Fruit fly (Drosophila melanogaster) whole organism, embryonic: ENCODE data around the gene Syx8.

Experiments
- B-H2 ChIP-seq: fragments of 200-800 bp; sonication (Bioruptor generic); optimal IDR thresholded peaks from 2 replicates; lab custom pipeline; 2018; ENCODE audit warnings: missing biosample characterization, mild to moderate bottlenecking, missing genetic modification characterization
- CG1024 ChIP-seq: fragments of 200-800 bp; sonication (Bioruptor generic); IDR thresholded peaks from 2 replicates; pipeline ENCODE4 v1.3.6; 2022; ENCODE audit warnings: missing biosample characterization, missing genetic modification characterization
- CG10543 ChIP-seq: fragments of 200-800 bp; sonication (Bioruptor generic); optimal IDR thresholded peaks from 3 replicates; lab custom pipeline; 2017; ENCODE audit warnings: missing biosample characterization, mild to moderate bottlenecking, missing genetic modification characterization, moderate library complexity
- CG10979 ChIP-seq: fragments of 200-800 bp; sonication (Bioruptor generic); optimal IDR thresholded peaks from 2 replicates; lab custom pipeline; 2018; ENCODE audit warnings: missing biosample characterization, mild to moderate bottlenecking, missing genetic modification characterization, moderate library complexity
- CG12104 ChIP-seq: fragments of 200-800 bp; sonication (Bioruptor generic); optimal IDR thresholded peaks from 3 replicates; lab custom pipeline; 2016; ENCODE audit warnings: missing biosample characterization, missing genetic modification characterization
- CG12155 ChIP-seq: fragments of 200-800 bp; sonication (Bioruptor generic); optimal IDR thresholded peaks from 3 replicates; lab custom pipeline; 2016; ENCODE audit warnings: missing biosample characterization, missing genetic modification characterization
- CG12942 ChIP-seq: fragments of 200-800 bp; sonication (Bioruptor generic); optimal IDR thresholded peaks from 3 replicates; lab custom pipeline; 2016; ENCODE audit warnings: missing biosample characterization, missing genetic modification characterization
- CG14050 ChIP-seq: fragments of 200-800 bp; sonication (Bioruptor generic); IDR thresholded peaks from 3 replicates; pipeline ENCODE4 v1.3.6; 2022; ENCODE audit warnings: missing biosample characterization, missing genetic modification characterization
- CG17186 ChIP-seq: fragments of 200-800 bp; sonication (Bioruptor generic); optimal IDR thresholded peaks from 3 replicates; lab custom pipeline; 2017; ENCODE audit warnings: missing biosample characterization, missing genetic modification reagents, missing genetic modification characterization
- CG17829 ChIP-seq: fragments of 200-800 bp; optimal IDR thresholded peaks from 2 replicates; lab custom pipeline; 2019; ENCODE audit warnings: missing biosample characterization, mild to moderate bottlenecking, missing genetic modification characterization, moderate library complexity
- CG18619 ChIP-seq: fragments of 200-800 bp; sonication (Bioruptor generic); optimal IDR thresholded peaks from 3 replicates; lab custom pipeline; 2017; ENCODE audit warnings: missing biosample characterization, mild to moderate bottlenecking, missing genetic modification characterization
- CG2678 ChIP-seq: fragments of 200-800 bp; sonication (Bioruptor generic); optimal IDR thresholded peaks from 3 replicates; lab custom pipeline; 2019; ENCODE audit warnings: missing biosample characterization, mild to moderate bottlenecking, missing genetic modification characterization, moderate library complexity
- CG31388 ChIP-seq: fragments of 200-800 bp; sonication (Bioruptor generic); optimal IDR thresholded peaks from 2 replicates; lab custom pipeline; 2016; ENCODE audit warnings: missing biosample characterization, missing genetic modification characterization
- CG32772 ChIP-seq: fragments of 200-800 bp; sonication (Bioruptor generic); IDR thresholded peaks from 2 replicates; pipeline ENCODE4 v1.3.6; 2022; ENCODE audit warnings: missing biosample characterization, missing genetic modification characterization
- CG33213 ChIP-seq: fragments of 200-800 bp; sonication (Bioruptor generic); optimal IDR thresholded peaks from 3 replicates; lab custom pipeline; 2016; ENCODE audit warnings: missing biosample characterization, missing genetic modification characterization
- CG6854 ChIP-seq: fragments of 200-800 bp; sonication (Bioruptor generic); optimal IDR thresholded peaks from 3 replicates; lab custom pipeline; 2017; ENCODE audit warnings: missing biosample characterization, mild to moderate bottlenecking, missing genetic modification characterization
- CG7372 ChIP-seq: fragments of 200-800 bp; sonication (Bioruptor generic); IDR thresholded peaks from 2 replicates; pipeline ENCODE4 v1.3.6; 2022; ENCODE audit warnings: missing biosample characterization, missing genetic modification characterization
- CG7745 ChIP-seq: fragments of 200-800 bp; sonication (Bioruptor generic); optimal IDR thresholded peaks from 2 replicates; lab custom pipeline; 2018; ENCODE audit warnings: missing biosample characterization, mild to moderate bottlenecking, missing genetic modification characterization, moderate library complexity
- CG7928 ChIP-seq: fragments of 200-800 bp; sonication (Bioruptor generic); optimal IDR thresholded peaks from 2 replicates; lab custom pipeline; 2017; ENCODE audit warnings: missing biosample characterization, mild to moderate bottlenecking, missing genetic modification characterization
- CG8765 ChIP-seq: fragments of 200-800 bp; sonication (Bioruptor generic); IDR thresholded peaks from 2 replicates; pipeline ENCODE4 v1.3.6; 2022; ENCODE audit warnings: missing biosample characterization, missing genetic modification characterization
- CG9727 ChIP-seq: fragments of 200-800 bp; sonication (Bioruptor generic); optimal IDR thresholded peaks from 3 replicates; lab custom pipeline; 2017; ENCODE audit warnings: missing biosample characterization, mild to moderate bottlenecking, missing genetic modification characterization
- CTCF ChIP-seq: fragments of 200-800 bp; sonication (Bioruptor generic); optimal IDR thresholded peaks from 2 replicates; lab custom pipeline; 2017; ENCODE audit warnings: missing biosample characterization, mild to moderate bottlenecking, missing genetic modification characterization, moderate library complexity
- CoRest ChIP-seq: fragments of 200-800 bp; sonication (Bioruptor generic); optimal IDR thresholded peaks from 3 replicates; lab custom pipeline; 2018; ENCODE audit warnings: missing biosample characterization, mild to moderate bottlenecking, missing genetic modification characterization, moderate library complexity
- D19B ChIP-seq: fragments of 200-800 bp; sonication (Bioruptor generic); optimal IDR thresholded peaks from 2 replicates; lab custom pipeline; 2017; ENCODE audit warnings: missing biosample characterization, mild to moderate bottlenecking, missing genetic modification characterization
- Fer1 ChIP-seq: fragments of 200-800 bp; sonication (Bioruptor generic); optimal IDR thresholded peaks from 2 replicates; lab custom pipeline; 2017; ENCODE audit warnings: missing biosample characterization, mild to moderate bottlenecking, missing genetic modification characterization
- HmgZ ChIP-seq: fragments of 200-800 bp; sonication (Bioruptor generic); optimal IDR thresholded peaks from 2 replicates; lab custom pipeline; 2018; ENCODE audit warnings: missing biosample characterization, mild to moderate bottlenecking, missing genetic modification characterization
- Meics ChIP-seq: fragments of 200-800 bp; sonication (Bioruptor generic); optimal IDR thresholded peaks from 2 replicates; lab custom pipeline; 2017; ENCODE audit warnings: missing biosample characterization, mild to moderate bottlenecking, missing genetic modification characterization
- PHDP ChIP-seq: fragments of 200-800 bp; sonication (Bioruptor generic); optimal IDR thresholded peaks from 3 replicates; lab custom pipeline; 2018; ENCODE audit warnings: missing biosample characterization, mild to moderate bottlenecking, missing genetic modification characterization, moderate library complexity
- Six4 ChIP-seq: fragments of 200-800 bp; sonication (Bioruptor generic); optimal IDR thresholded peaks from 2 replicates; lab custom pipeline; 2016; ENCODE audit warnings: missing biosample characterization, missing genetic modification characterization
- Sox102F ChIP-seq: fragments of 200-800 bp; sonication (Bioruptor generic); optimal IDR thresholded peaks from 2 replicates; lab custom pipeline; 2018; ENCODE audit warnings: missing biosample characterization, mild to moderate bottlenecking, missing genetic modification characterization, moderate library complexity
- Usf ChIP-seq: fragments of 200-800 bp; sonication (Bioruptor generic); optimal IDR thresholded peaks from 2 replicates; lab custom pipeline; 2017; ENCODE audit warnings: missing genotype, missing biosample characterization, missing genetic modification characterization
- Xbp1 ChIP-seq: fragments of 200-800 bp; sonication (Bioruptor generic); optimal IDR thresholded peaks from 3 replicates; lab custom pipeline; 2016; ENCODE audit warnings: missing biosample characterization, mild to moderate bottlenecking, missing genetic modification characterization
- az2 ChIP-seq: fragments of 200-800 bp; sonication (Bioruptor generic); optimal IDR thresholded peaks from 3 replicates; lab custom pipeline; 2016; ENCODE audit warnings: missing biosample characterization, missing genetic modification characterization
- bab2 ChIP-seq: fragments of 200-800 bp; sonication (Bioruptor generic); optimal IDR thresholded peaks from 2 replicates; lab custom pipeline; 2016; ENCODE audit warnings: missing biosample characterization, missing genetic modification characterization
- bcd ChIP-seq: fragments of 200-800 bp; sonication (Bioruptor generic); optimal IDR thresholded peaks from 2 replicates; lab custom pipeline; 2017; ENCODE audit warnings: missing biosample characterization, mild to moderate bottlenecking, missing genetic modification characterization
- eve ChIP-seq, 2 experiments: fragments of >200 bp; optimal IDR thresholded peaks; 2 replicates each; lab custom pipeline; 2017; ENCODE audit warnings: missing biosample characterization in 2 of 2, missing genetic modification characterization in 2 of 2
- gcm ChIP-seq: fragments of 200-800 bp; sonication (Bioruptor generic); optimal IDR thresholded peaks from 2 replicates; lab custom pipeline; 2019; ENCODE audit warnings: missing biosample characterization, mild to moderate bottlenecking, missing genetic modification characterization, moderate library complexity
- gem ChIP-seq: fragments of 200-800 bp; sonication (Bioruptor generic); optimal IDR thresholded peaks from 2 replicates; lab custom pipeline; 2019; ENCODE audit warnings: missing biosample characterization, mild to moderate bottlenecking, missing genetic modification characterization, moderate library complexity
- grau ChIP-seq: fragments of 200-800 bp; optimal IDR thresholded peaks from 3 replicates; lab custom pipeline; 2019; ENCODE audit warnings: missing biosample characterization, mild to moderate bottlenecking, missing genetic modification characterization, moderate library complexity
- hkb ChIP-seq, 2 experiments: fragments of 200-800 bp in 1 of 2; fragments of >200 bp in 1 of 2; sonication (Bioruptor generic) in 1 of 2; IDR thresholded peaks in 1 of 2; optimal IDR thresholded peaks in 1 of 2; 2 replicates each; pipeline versions ENCODE4 v1.3.6 to Lab custom; 2017 to 2022; ENCODE audit warnings: missing biosample characterization in 1 of 2, missing genetic modification characterization in 1 of 2
- insv ChIP-seq, 2 experiments: fragments of 200-800 bp; sonication (Bioruptor generic); optimal IDR thresholded peaks; 3 replicates each; lab custom pipeline; 2016 to 2018; ENCODE audit warnings: missing biosample characterization in 2 of 2, missing genetic modification characterization in 2 of 2
- nerfin-1 ChIP-seq: fragments of 200-800 bp; sonication (Bioruptor generic); optimal IDR thresholded peaks from 3 replicates; lab custom pipeline; 2019; ENCODE audit warnings: missing biosample characterization, mild to moderate bottlenecking, missing genetic modification characterization, moderate library complexity
- nmo ChIP-seq: fragments of 200-800 bp; sonication (Bioruptor generic); optimal IDR thresholded peaks from 2 replicates; lab custom pipeline; 2018; ENCODE audit warnings: missing biosample characterization, mild to moderate bottlenecking, missing genetic modification characterization, moderate library complexity
- oc ChIP-seq: fragments of 200-800 bp; sonication (Bioruptor generic); optimal IDR thresholded peaks from 2 replicates; lab custom pipeline; 2018; ENCODE audit warnings: missing biosample characterization, mild to moderate bottlenecking, missing genetic modification characterization, moderate library complexity
- org-1 ChIP-seq: fragments of 200-800 bp; sonication (Bioruptor generic); optimal IDR thresholded peaks from 2 replicates; lab custom pipeline; 2017; ENCODE audit warnings: missing biosample characterization, missing genetic modification characterization
- psq ChIP-seq: fragments of 200-800 bp; sonication (Bioruptor generic); optimal IDR thresholded peaks from 2 replicates; lab custom pipeline; 2017; ENCODE audit warnings: missing biosample characterization, missing genetic modification characterization
- sd ChIP-seq: fragments of 200-800 bp; sonication (Bioruptor generic); optimal IDR thresholded peaks from 3 replicates; lab custom pipeline; 2018; ENCODE audit warnings: missing biosample characterization, mild to moderate bottlenecking, missing genetic modification characterization, moderate library complexity
- sug ChIP-seq: fragments of 200-800 bp; optimal IDR thresholded peaks from 2 replicates; lab custom pipeline; 2019; ENCODE audit warnings: missing biosample characterization, mild to moderate bottlenecking, missing genetic modification characterization, moderate library complexity
- twi ChIP-seq: fragments of 200-800 bp; optimal IDR thresholded peaks from 2 replicates; lab custom pipeline; 2019; ENCODE audit warnings: missing biosample characterization, mild to moderate bottlenecking, missing genetic modification characterization, moderate library complexity
- unpg ChIP-seq: fragments of 200-800 bp; sonication (Bioruptor generic); optimal IDR thresholded peaks from 3 replicates; lab custom pipeline; 2018; ENCODE audit warnings: missing biosample characterization, mild to moderate bottlenecking, missing genetic modification characterization, moderate library complexity
- zen ChIP-seq: fragments of 200-800 bp; sonication (Bioruptor generic); optimal IDR thresholded peaks from 3 replicates; lab custom pipeline; 2018; ENCODE audit warnings: missing biosample characterization, mild to moderate bottlenecking, missing genetic modification characterization, moderate library complexity

Syx8 gene

dm6 chr3L:16602736-16603144 lies 15.9 kb upstream of the Syx8 start, which contains the start of gene Arts (continued):
- TF ChIP-seq az2 (GFP tag; lab: Kevin White, UChicago) (peak; percentile 2), Six4 (no peak), oc (tag; lab: Kevin White, UChicago) (no peak), org-1 (GFP tag; lab: Kevin White, UChicago) (no peak), CG2678 (peak; percentile 47), twi (tag; lab: Kevin White, UChicago) (peak; percentile 6), Usf (no peak), psq (GFP tag; lab: Kevin White, UChicago) (no peak), CG32772 (GFP tag; lab: Robert Waterston, UW) (no peak), CG14050 (no peak), insv (GFP tag; optimal IDR thresholded peaks at IDR 0.05; lab: Kevin White, UChicago) (no peak), CG10543 (GFP tag; lab: Kevin White, UChicago) (peak; percentile 56), CG12104 (GFP tag; lab: Kevin White, UChicago) (no peak), Fer1 (GFP tag; lab: Kevin White, UChicago) (peak; percentile 37), D19B (peak; percentile 44), B-H2 (GFP tag; lab: Kevin White, UChicago) (peak; percentile 20), CG9727 (peak; percentile 49), bab2 (GFP tag; lab: Kevin White, UChicago) (no peak), PHDP (tag; lab: Kevin White, UChicago) (peak; percentile 25), grau (tag; lab: Kevin White, UChicago) (peak; percentile 30), Sox102F (peak; percentile 15), CG6854 (GFP tag; lab: Kevin White, UChicago) (no peak), gcm (GFP tag; lab: Kevin White, UChicago) (no peak), nmo (GFP tag; lab: Kevin White, UChicago) (peak; percentile 49), CTCF (GFP tag; lab: Kevin White, UChicago) (peak; percentile 67), CG7372 (no peak), CG17829 (tag; lab: Kevin White, UChicago) (peak; percentile 24), nerfin-1 (tag; lab: Kevin White, UChicago) (no peak), zen (tag; lab: Kevin White, UChicago) (no peak), CG8765 (no peak), hkb (optimal IDR thresholded peaks at IDR 0.05; lab: Kevin White, UChicago) (no peak), hkb (GFP tag; IDR thresholded peaks at IDR 0.05; lab: Robert Waterston, UW) (no peak), unpg (peak; percentile 12), eve (GFP tag; optimal IDR thresholded peaks at IDR 0.05; lab: Kevin White, UChicago) (no peak), CG12942 (GFP tag; lab: Kevin White, UChicago) (no peak), Meics (peak; percentile 15), CG31388 (GFP tag; lab: Kevin White, UChicago) (no peak), CG33213 (GFP tag; lab: Kevin White, UChicago) (no peak), CG1024 (no peak), HmgZ (peak; percentile 20), sd (tag; lab: Kevin White, UChicago) (peak; percentile 48), CG7928 (peak; percentile 89), CoRest (tag; lab: Kevin White, UChicago) (peak; percentile 36), sug (tag; lab: Kevin White, UChicago) (peak; percentile 65), CG10979 (tag; lab: Kevin White, UChicago) (peak; percentile 39), bcd (GFP tag; lab: Kevin White, UChicago) (peak; percentile 9), gem (tag; lab: Kevin White, UChicago) (peak; percentile 45), CG7745 (tag; lab: Kevin White, UChicago) (no peak), CG12155 (GFP tag; lab: Kevin White, UChicago) (peak; percentile 57), CG18619 (GFP tag; lab: Kevin White, UChicago) (no peak), CG17186 (GFP tag; lab: Kevin White, UChicago) (peak; percentile 36), Xbp1 (GFP tag; lab: Kevin White, UChicago) (peak; percentile 33)
